Fruit fly (Drosophila melanogaster): ENCODE results near the gene cact.

cact gene

DNA sequence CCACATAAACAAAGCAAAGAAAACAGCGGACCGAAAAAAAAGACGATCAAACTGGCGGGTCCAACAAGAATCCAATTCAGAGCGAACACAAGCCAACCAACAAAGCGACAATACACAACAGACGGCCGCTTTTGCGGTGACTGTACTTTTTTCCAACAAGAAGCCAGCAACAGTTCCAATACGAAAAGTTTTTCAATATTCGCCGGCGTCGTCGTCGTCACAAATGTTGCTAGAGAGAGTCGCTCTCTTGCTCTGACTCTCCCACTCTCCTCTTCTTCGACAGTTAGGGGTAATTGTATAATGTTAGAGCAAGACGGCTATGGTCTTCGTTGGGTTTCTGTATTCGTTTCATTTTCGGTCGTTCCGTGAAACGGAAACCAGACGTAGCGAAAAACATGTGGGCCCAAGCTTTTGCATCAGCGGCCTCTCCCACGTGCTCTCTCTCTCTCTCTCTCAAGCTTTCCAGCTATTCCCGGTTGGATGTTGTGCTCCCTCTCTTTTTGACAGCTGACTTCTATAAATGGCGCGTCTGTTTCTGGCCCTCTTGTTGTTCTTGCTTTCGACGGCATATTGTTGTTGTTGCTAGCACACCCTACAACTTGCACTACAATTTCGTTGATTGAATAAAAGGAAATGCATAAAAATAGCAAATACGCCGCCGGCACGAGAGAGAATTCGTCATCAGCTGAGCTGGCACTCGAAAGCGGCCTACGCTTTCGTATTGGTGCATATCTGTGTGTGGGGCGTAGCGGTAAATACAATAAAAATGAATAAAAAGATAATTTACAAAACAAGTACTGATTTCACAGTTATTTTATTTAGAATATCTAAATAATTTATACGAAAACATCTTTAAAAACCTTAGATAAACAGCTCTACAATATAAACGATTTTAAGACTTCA lies 56.5 kb downstream of the cact start (continued):
- TF ChIP-seq CG4707 (GFP tag; optimal IDR thresholded peaks at IDR 0.05) (peak; percentile 87), CG4404 (GFP tag; IDR thresholded peaks at IDR 0.05) (no peak), ato (GFP tag; IDR thresholded peaks at IDR 0.05; ENCODE audit: partially characterized antibody) (no peak), CG9932 (GFP tag; IDR thresholded peaks at IDR 0.05) (no peak), CHES-1-like (GFP tag; optimal IDR thresholded peaks at IDR 0.05) (peak; percentile 21), CG4328 (GFP tag; optimal IDR thresholded peaks at IDR 0.05) (peak; percentile 93), D19A (tag; optimal IDR thresholded peaks at IDR 0.05) (peak; percentile 15), ems (GFP tag; optimal IDR thresholded peaks at IDR 0.05) (no peak), CG17385 (GFP tag; optimal IDR thresholded peaks at IDR 0.05) (peak; percentile 87), CG11398 (GFP tag; optimal IDR thresholded peaks at IDR 0.05) (peak; percentile 44), cad (GFP tag; optimal IDR thresholded peaks at IDR 0.05) (no peak), CG16813 (GFP tag; IDR thresholded peaks at IDR 0.05; ENCODE audit: partially characterized antibody) (no peak), sr (GFP tag; IDR thresholded peaks at IDR 0.05) (no peak), gem (tag; optimal IDR thresholded peaks at IDR 0.05) (no peak), sqz (GFP tag; optimal IDR thresholded peaks at IDR 0.05) (peak; percentile 92), ERR (GFP tag; optimal IDR thresholded peaks at IDR 0.05) (peak; percentile 43), Bteb2 (GFP tag; optimal IDR thresholded peaks at IDR 0.05) (peak; percentile 28), CG11560 (tag; IDR thresholded peaks at IDR 0.05) (no peak), phol (tag; optimal IDR thresholded peaks at IDR 0.05) (no peak), dmrt11E (tag; optimal IDR thresholded peaks at IDR 0.05) (no peak), eve (GFP tag; optimal IDR thresholded peaks at IDR 0.05) (no peak), lilli (GFP tag; optimal IDR thresholded peaks at IDR 0.05) (peak; percentile 23), CG10979 (tag; optimal IDR thresholded peaks at IDR 0.05) (peak; percentile 36), dan (GFP tag; IDR thresholded peaks at IDR 0.05) (no peak), chm (GFP tag; IDR thresholded peaks at IDR 0.05) (no peak), gro (GFP tag; optimal IDR thresholded peaks at IDR 0.05) (peak; percentile 72), MTF-1 (GFP tag; optimal IDR thresholded peaks at IDR 0.05; ENCODE audit: borderline replicate concordance) (peak; percentile 93), CG12299 (tag; optimal IDR thresholded peaks at IDR 0.05) (peak; percentile 89), gce (GFP tag; IDR thresholded peaks at IDR 0.05) (no peak), HLH54F (GFP tag; optimal IDR thresholded peaks at IDR 0.05) (no peak), CG5180 (GFP tag; optimal IDR thresholded peaks at IDR 0.05) (peak; percentile 98), Vsx1 (GFP tag; optimal IDR thresholded peaks at IDR 0.05) (peak; percentile 85), CG16779 (GFP tag; IDR thresholded peaks at IDR 0.05) (no peak), CG14050 (GFP tag; IDR thresholded peaks at IDR 0.05) (no peak), grau (tag; optimal IDR thresholded peaks at IDR 0.05) (peak; percentile 67), bab2 (GFP tag; optimal IDR thresholded peaks at IDR 0.05) (no peak), ash1 (GFP tag; optimal IDR thresholded peaks at IDR 0.05) (peak; percentile 94), CG3838 (GFP tag; optimal IDR thresholded peaks at IDR 0.05) (peak; percentile 99), lov (optimal IDR thresholded peaks at IDR 0.05) (no peak), lov (GFP tag; IDR thresholded peaks at IDR 0.05) (no peak), klu (GFP tag; IDR thresholded peaks at IDR 0.05) (no peak), croc (GFP tag; conservative IDR thresholded peaks at IDR 0.05) (no peak), CG15073 (GFP tag; optimal IDR thresholded peaks at IDR 0.05) (no peak), H2.0 (GFP tag; IDR thresholded peaks at IDR 0.05) (no peak), al (GFP tag; IDR thresholded peaks at IDR 0.05) (no peak), CG4730 (GFP tag; IDR thresholded peaks at IDR 0.05) (no peak), CG10543 (GFP tag; optimal IDR thresholded peaks at IDR 0.05) (peak; percentile 96), CG1602 (GFP tag; optimal IDR thresholded peaks at IDR 0.05) (no peak), CG10274 (GFP tag; optimal IDR thresholded peaks at IDR 0.05) (peak; percentile 68), Camta (GFP tag; optimal IDR thresholded peaks at IDR 0.05) (no peak)

Data from whole organism, embryonic.